Fruit fly (Drosophila melanogaster): ENCODE data around the gene Nmdmc.

Nmdmc gene

dm6 chr3R:9033619-9034401, 16.5 kb downstream of the Nmdmc start (continued):
- TF ChIP-seq CG3032 (tag; optimal IDR thresholded peaks at IDR 0.05) (peak; percentile 91), Hr39 (GFP tag; optimal IDR thresholded peaks at IDR 0.05) (peak; percentile 56), net (GFP tag; optimal IDR thresholded peaks at IDR 0.05) (peak; percentile 87), salr (GFP tag; optimal IDR thresholded peaks at IDR 0.05) (peak in 1 of 2 experiments; percentile 84), CG6792 (GFP tag; optimal IDR thresholded peaks at IDR 0.05) (peak; percentile 74), CG6854 (GFP tag; optimal IDR thresholded peaks at IDR 0.05) (peak; percentile 65), Blimp-1 (GFP tag; optimal IDR thresholded peaks at IDR 0.05) (peak; percentile 72), CG10631 (GFP tag; optimal IDR thresholded peaks at IDR 0.05) (peak; percentile 77), CG8319 (GFP tag; optimal IDR thresholded peaks at IDR 0.05) (peak; percentile 50), spab (GFP tag; optimal IDR thresholded peaks at IDR 0.05) (peak; percentile 84)

DNA sequence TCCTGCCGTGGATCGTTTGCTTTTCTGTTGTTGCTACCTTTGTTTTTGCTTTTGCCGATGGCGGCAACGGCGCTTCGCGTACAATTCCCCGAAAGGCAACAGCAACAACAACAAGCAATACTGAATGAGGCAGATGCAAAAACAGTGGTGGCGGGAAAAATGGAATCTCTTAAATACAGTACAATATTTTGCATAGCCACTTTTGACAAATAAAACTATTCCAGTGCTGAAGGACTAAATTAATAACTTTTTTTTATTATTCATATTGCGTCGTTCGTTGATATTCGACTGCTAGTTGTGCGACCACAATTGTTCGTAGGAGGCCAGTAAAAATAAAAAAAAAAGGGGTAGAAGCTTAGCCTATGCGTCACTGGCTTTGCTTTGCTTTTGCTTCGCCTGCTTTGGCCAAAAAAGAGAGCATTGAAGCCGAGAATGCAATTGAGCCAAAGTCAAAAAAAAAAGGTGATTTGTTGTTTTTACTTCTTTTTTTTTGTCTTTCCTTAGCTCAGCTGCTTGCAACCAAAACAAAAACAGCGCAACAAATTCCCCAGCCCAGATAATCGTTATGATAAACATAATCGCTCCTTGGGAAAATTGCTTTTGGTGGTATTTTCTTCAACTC, 18.4 kb downstream of the Nmdmc start:
- peak; percentile 99 for TF ChIP-seq svp (GFP tag)
- TF ChIP-seq CG11294 (GFP tag; IDR thresholded peaks at IDR 0.05): peak; percentile 97
- peak; percentile 94 for TF ChIP-seq Eip93F (GFP tag; optimal IDR thresholded peaks at IDR 0.05)
- peak; percentile 98 for TF ChIP-seq cyc (GFP tag; optimal IDR thresholded peaks at IDR 0.05)
- TF ChIP-seq pdm3 (GFP tag; optimal IDR thresholded peaks at IDR 0.05): peak; percentile 99
- peak; percentile 96 for TF ChIP-seq CG11902 (GFP tag; optimal IDR thresholded peaks at IDR 0.05)
- TF ChIP-seq CG6854 (GFP tag; optimal IDR thresholded peaks at IDR 0.05): peak; percentile 97
- peak; percentile 99 for TF ChIP-seq Ets96B (tag; optimal IDR thresholded peaks at IDR 0.05)
- TF ChIP-seq Hr38 (GFP tag; optimal IDR thresholded peaks at IDR 0.05): peak; percentile 93
- TF ChIP-seq lz (GFP tag; optimal IDR thresholded peaks at IDR 0.05): peak; percentile 97
- peak; percentile 99 for TF ChIP-seq CG3919 (GFP tag; optimal IDR thresholded peaks at IDR 0.05)
- TF ChIP-seq topi (GFP tag; optimal IDR thresholded peaks at IDR 0.05): peak; percentile 97
- peak; percentile 97 for TF ChIP-seq CG34406 (GFP tag; optimal IDR thresholded peaks at IDR 0.05)
- peak; percentile 99 for TF ChIP-seq net (GFP tag; optimal IDR thresholded peaks at IDR 0.05)
- TF ChIP-seq acj6 (GFP tag; optimal IDR thresholded peaks at IDR 0.05): peak; percentile 98
- peak; percentile 98 for TF ChIP-seq Gug (GFP tag; IDR thresholded peaks at IDR 0.05)
- TF ChIP-seq CG10669 (GFP tag; optimal IDR thresholded peaks at IDR 0.05): peak; percentile 99
- TF ChIP-seq CG6792 (GFP tag; optimal IDR thresholded peaks at IDR 0.05): peak; percentile 98
- peak; percentile 98 for TF ChIP-seq achi (GFP tag; optimal IDR thresholded peaks at IDR 0.05)
- peak; percentile 98 for TF ChIP-seq CG3032 (tag; optimal IDR thresholded peaks at IDR 0.05)
- TF ChIP-seq CG8632 (GFP tag; optimal IDR thresholded peaks at IDR 0.05): peak; percentile 98
- TF ChIP-seq CG31627 (GFP tag; optimal IDR thresholded peaks at IDR 0.05): peak; percentile 97
- TF ChIP-seq eg (GFP tag; IDR thresholded peaks at IDR 0.05): peak; percentile 99
- TF ChIP-seq CG10631 (GFP tag; optimal IDR thresholded peaks at IDR 0.05): peak; percentile 99
- peak; percentile 97 for TF ChIP-seq CG9139 (GFP tag; optimal IDR thresholded peaks at IDR 0.05)
- peak; percentile 100 for TF ChIP-seq CG8119 (GFP tag; IDR thresholded peaks at IDR 0.05)
- peak; percentile 99 for TF ChIP-seq OdsH (GFP tag; optimal IDR thresholded peaks at IDR 0.05)
- TF ChIP-seq fkh (GFP tag; optimal IDR thresholded peaks at IDR 0.05): no peak
- peak; percentile 96 for TF ChIP-seq Smox (GFP tag; optimal IDR thresholded peaks at IDR 0.05)
- peak; percentile 95 for TF ChIP-seq fd85E (GFP tag; optimal IDR thresholded peaks at IDR 0.05)
- peak; percentile 94 for TF ChIP-seq Ets21C (GFP tag; optimal IDR thresholded peaks at IDR 0.05)
- peak; percentile 100 for TF ChIP-seq Eip78C (GFP tag)
- peak; percentile 98 for TF ChIP-seq Met (GFP tag; optimal IDR thresholded peaks at IDR 0.05)
- TF ChIP-seq Lpt (GFP tag; optimal IDR thresholded peaks at IDR 0.05): peak; percentile 99
- TF ChIP-seq Sox14 (GFP tag; optimal IDR thresholded peaks at IDR 0.05): peak; percentile 99
- TF ChIP-seq CG4318 (GFP tag; optimal IDR thresholded peaks at IDR 0.05): peak; percentile 98
- TF ChIP-seq CG11762 (GFP tag; optimal IDR thresholded peaks at IDR 0.05; ENCODE audit: insufficient read depth): peak; percentile 98
- peak; percentile 97 for TF ChIP-seq vri (GFP tag; optimal IDR thresholded peaks at IDR 0.05)
- peak; percentile 99 for TF ChIP-seq dac (GFP tag; optimal IDR thresholded peaks at IDR 0.05)
- TF ChIP-seq esn (GFP tag; optimal IDR thresholded peaks at IDR 0.05): peak; percentile 98
- TF ChIP-seq Hr4 (GFP tag; optimal IDR thresholded peaks at IDR 0.05): peak; percentile 99
- TF ChIP-seq fd59A (GFP tag; optimal IDR thresholded peaks at IDR 0.05): peak; percentile 98

All from whole organism, prepupa.